Worm (Caenorhabditis elegans) whole organism, L1 larva: ENCODE measurements around the gene H32C10.1.
A peak's percentile ranks its signal among the peaks of the same experiment; 100 is the strongest.

ENCODE experiments used
- F16B12.6 ChIP-seq: fragments of 150-350 bp; optimal IDR thresholded peaks from 2 replicates; lab custom pipeline; 2014; ENCODE audit warnings: missing biosample characterization, missing genetic modification characterization
- alr-1 ChIP-seq: fragments of 200-800 bp; sonication (Bioruptor generic); optimal IDR thresholded peaks from 2 replicates; lab custom pipeline; 2018; ENCODE audit warnings: borderline replicate concordance, mild to moderate bottlenecking, missing genetic modification characterization, missing compliant biosample characterization
- blmp-1 ChIP-seq: fragments of 150-350 bp; optimal IDR thresholded peaks from 2 replicates; lab custom pipeline; 2014; ENCODE audit warnings: missing biosample characterization, missing genetic modification characterization
- ceh-8 ChIP-seq: fragments of 200-800 bp; sonication (Bioruptor generic); optimal IDR thresholded peaks from 2 replicates; lab custom pipeline; 2018; ENCODE audit warnings: mild to moderate bottlenecking, missing genetic modification characterization, moderate library complexity, missing compliant biosample characterization
- ceh-82 ChIP-seq, 3 experiments: fragments of 150-350 bp in 1 of 3; sonication (generic microtip) in 2 of 3; optimal IDR thresholded peaks; 2 replicates each; lab custom pipeline; 2014 to 2017; ENCODE audit warnings: missing biosample characterization in 3 of 3, missing genetic modification characterization in 3 of 3
- ceh-88 ChIP-seq: fragments of 200-800 bp; sonication (Bioruptor generic); IDR thresholded peaks from 2 replicates; pipeline ENCODE4 v1.3.6; 2022; ENCODE audit warnings: missing genetic modification characterization, missing compliant biosample characterization
- ceh-90 ChIP-seq: sonication (generic microtip); optimal IDR thresholded peaks from 2 replicates; lab custom pipeline; 2016; ENCODE audit warnings: missing genetic modification characterization, missing compliant biosample characterization
- ces-1 ChIP-seq: fragments of 150-350 bp; optimal IDR thresholded peaks from 2 replicates; lab custom pipeline; 2014; ENCODE audit warnings: missing biosample characterization, missing genetic modification reagents, missing genetic modification characterization
- dsc-1 ChIP-seq: sonication (generic microtip); optimal IDR thresholded peaks from 2 replicates; lab custom pipeline; 2016; ENCODE audit warnings: mild to moderate bottlenecking, missing genetic modification characterization, missing compliant biosample characterization
- efl-1 ChIP-seq, 4 experiments: fragments of 150-350 bp; optimal IDR thresholded peaks in 3 of 4; peaks in 1 of 4; 1 replicate in 1 of 4; 2 replicates in 3 of 4; lab custom pipeline; 2014; ENCODE audit warnings: missing biosample characterization in 2 of 4, missing genetic modification characterization in 2 of 4, missing genetic modification reagents in 2 of 4
- efl-3 ChIP-seq: fragments of 200-800 bp; sonication (Bioruptor generic); optimal IDR thresholded peaks from 2 replicates; lab custom pipeline; 2018; ENCODE audit warnings: mild to moderate bottlenecking, missing genetic modification characterization, missing compliant biosample characterization
- egl-13 ChIP-seq: sonication (generic microtip); optimal IDR thresholded peaks from 2 replicates; lab custom pipeline; 2016; ENCODE audit warnings: missing genotype, missing genetic modification reagents, missing genetic modification characterization, missing compliant biosample characterization
- egl-27 ChIP-seq, 2 experiments: fragments of 150-350 bp in 1 of 2; sonication (generic microtip); optimal IDR thresholded peaks; 3 replicates each; lab custom pipeline; 2017 to 2018; ENCODE audit warnings: missing biosample characterization in 2 of 2, missing genetic modification characterization in 2 of 2, missing genetic modification reagents in 2 of 2
- ets-5 ChIP-seq: fragments of 200-800 bp; sonication (Bioruptor generic); IDR thresholded peaks from 2 replicates; pipeline ENCODE4 v1.3.6; 2022; ENCODE audit warnings: missing genetic modification characterization, missing compliant biosample characterization
- fkh-10 ChIP-seq: sonication (generic microtip); optimal IDR thresholded peaks from 2 replicates; lab custom pipeline; 2017; ENCODE audit warnings: missing biosample characterization, missing genetic modification reagents, missing genetic modification characterization
- fos-1 ChIP-seq: fragments of 150-350 bp; optimal IDR thresholded peaks from 2 replicates; lab custom pipeline; 2014; ENCODE audit warnings: missing biosample characterization, missing genetic modification characterization
- hlh-4 ChIP-seq: sonication (generic microtip); optimal IDR thresholded peaks from 2 replicates; lab custom pipeline; 2016; ENCODE audit warnings: mild to moderate bottlenecking, missing genetic modification characterization, missing compliant biosample characterization
- hpl-2 ChIP-seq: fragments of 150-350 bp; optimal IDR thresholded peaks from 2 replicates; lab custom pipeline; 2014; ENCODE audit warnings: missing biosample characterization, missing genetic modification reagents, missing genetic modification characterization
- lin-14 ChIP-seq: fragments of 200-800 bp; sonication (Bioruptor generic); optimal IDR thresholded peaks from 2 replicates; lab custom pipeline; 2018; ENCODE audit warnings: mild to moderate bottlenecking, missing genetic modification characterization, moderate library complexity, missing compliant biosample characterization
- lin-35 ChIP-seq, 2 experiments: fragments of 150-350 bp; optimal IDR thresholded peaks; 2 replicates each; lab custom pipeline; 2014; ENCODE audit warnings: missing biosample characterization in 2 of 2, missing genetic modification characterization in 2 of 2, missing genetic modification reagents in 2 of 2
- lin-39 ChIP-seq: fragments of 150-350 bp; optimal IDR thresholded peaks from 2 replicates; lab custom pipeline; 2014; ENCODE audit warnings: missing biosample characterization, missing genetic modification reagents, missing genetic modification characterization
- lsy-2 ChIP-seq, 2 experiments: fragments of 150-350 bp; optimal IDR thresholded peaks; 2 replicates each; lab custom pipeline; 2014; ENCODE audit warnings: missing biosample characterization in 2 of 2, missing genetic modification characterization in 2 of 2
- mab-9 ChIP-seq: fragments of 200-800 bp; sonication (Bioruptor generic); IDR thresholded peaks from 2 replicates; pipeline ENCODE4 v1.3.6; 2022; ENCODE audit warnings: missing genetic modification reagents, missing genetic modification characterization, missing compliant biosample characterization
- mdl-1 ChIP-seq, 2 experiments: fragments of 150-350 bp; optimal IDR thresholded peaks; 2 replicates each; lab custom pipeline; 2014 to 2017; ENCODE audit warnings: missing biosample characterization in 2 of 2, missing genetic modification characterization in 2 of 2, inconsistent platforms in 1 of 2
- mep-1 ChIP-seq: fragments of 150-350 bp; optimal IDR thresholded peaks from 2 replicates; lab custom pipeline; 2014; ENCODE audit warnings: missing biosample characterization, missing genetic modification characterization
- nhr-11 ChIP-seq: fragments of 150-350 bp; optimal IDR thresholded peaks from 2 replicates; lab custom pipeline; 2014; ENCODE audit warnings: missing biosample characterization, missing genetic modification characterization
- nhr-12 ChIP-seq: sonication (generic microtip); optimal IDR thresholded peaks from 2 replicates; lab custom pipeline; 2017; ENCODE audit warnings: missing biosample characterization, missing genetic modification characterization
- nhr-19 ChIP-seq: fragments of 200-800 bp; sonication (Bioruptor generic); conservative IDR thresholded peaks from 2 replicates; pipeline ENCODE4 v1.3.6; 2022; ENCODE audit warnings: missing genetic modification characterization, missing compliant biosample characterization
- nhr-28 ChIP-seq: fragments of 150-350 bp; optimal IDR thresholded peaks from 2 replicates; lab custom pipeline; 2014; ENCODE audit warnings: missing biosample characterization, missing genetic modification characterization
- nhr-71 ChIP-seq: sonication (generic microtip); optimal IDR thresholded peaks from 2 replicates; lab custom pipeline; 2016; ENCODE audit warnings: mild to moderate bottlenecking, missing genetic modification characterization, moderate library complexity, missing compliant biosample characterization
- nhr-76 ChIP-seq: sonication (generic microtip); optimal IDR thresholded peaks from 2 replicates; lab custom pipeline; 2017; ENCODE audit warnings: missing biosample characterization, missing genetic modification characterization
- nhr-77 ChIP-seq: fragments of 150-350 bp; optimal IDR thresholded peaks from 2 replicates; lab custom pipeline; 2014; ENCODE audit warnings: missing biosample characterization, missing genetic modification characterization
- nhr-85 ChIP-seq: sonication (generic microtip); peaks from one replicate; lab custom pipeline; 2016; ENCODE audit warnings: missing genetic modification characterization, inconsistent platforms, missing compliant biosample characterization
- pqm-1 ChIP-seq: sonication (generic microtip); optimal IDR thresholded peaks from 3 replicates; lab custom pipeline; 2017; ENCODE audit warnings: missing biosample characterization, missing genetic modification characterization
- rnt-1 ChIP-seq: sonication (generic microtip); optimal IDR thresholded peaks from 2 replicates; lab custom pipeline; 2016; ENCODE audit warnings: mild to moderate bottlenecking, missing genetic modification characterization, moderate library complexity, missing compliant biosample characterization
- skn-1 ChIP-seq: fragments of 150-350 bp; optimal IDR thresholded peaks from 2 replicates; lab custom pipeline; 2014; ENCODE audit warnings: missing biosample characterization, missing genetic modification characterization
- snpc-4 ChIP-seq: fragments of 150-350 bp; optimal IDR thresholded peaks from 2 replicates; lab custom pipeline; 2014; ENCODE audit warnings: missing biosample characterization, missing genetic modification characterization
- sox-4 ChIP-seq: sonication (generic microtip); optimal IDR thresholded peaks from 2 replicates; lab custom pipeline; 2016; ENCODE audit warnings: missing genetic modification characterization, missing compliant biosample characterization
- sptf-1 ChIP-seq: fragments of 150-350 bp; optimal IDR thresholded peaks from 2 replicates; lab custom pipeline; 2014; ENCODE audit warnings: missing biosample characterization, missing genetic modification characterization
- sup-37 ChIP-seq: fragments of 200-800 bp; sonication (Bioruptor generic); optimal IDR thresholded peaks from 2 replicates; lab custom pipeline; 2018; ENCODE audit warnings: mild to moderate bottlenecking, missing genetic modification characterization, missing compliant biosample characterization
- swsn-7 ChIP-seq: sonication (generic microtip); optimal IDR thresholded peaks from 2 replicates; lab custom pipeline; 2016; ENCODE audit warnings: missing genetic modification characterization, missing compliant biosample characterization
- tbx-2 ChIP-seq: sonication (generic microtip); optimal IDR thresholded peaks from 2 replicates; lab custom pipeline; 2016; ENCODE audit warnings: missing genetic modification characterization, missing compliant biosample characterization
- tlp-1 ChIP-seq: fragments of 150-350 bp; optimal IDR thresholded peaks from 2 replicates; lab custom pipeline; 2014; ENCODE audit warnings: missing biosample characterization, missing genetic modification characterization
- unc-130 ChIP-seq: fragments of 150-350 bp; optimal IDR thresholded peaks from 2 replicates; lab custom pipeline; 2017; ENCODE audit warnings: missing biosample characterization, missing genetic modification characterization, inconsistent platforms
- unc-62 ChIP-seq: fragments of 150-350 bp; optimal IDR thresholded peaks from 2 replicates; lab custom pipeline; 2014; ENCODE audit warnings: missing biosample characterization, missing genetic modification reagents, missing genetic modification characterization
- unc-98 ChIP-seq: fragments of 200-800 bp; sonication (Bioruptor generic); IDR thresholded peaks from 2 replicates; pipeline ENCODE4 v1.3.6; 2022; ENCODE audit warnings: missing genetic modification characterization, missing compliant biosample characterization
- zip-4 ChIP-seq: fragments of 200-800 bp; sonication (Bioruptor generic); optimal IDR thresholded peaks from 2 replicates; lab custom pipeline; 2018; ENCODE audit warnings: mild to moderate bottlenecking, missing genetic modification characterization, moderate library complexity, missing compliant biosample characterization
- ztf-4 ChIP-seq: fragments of 150-350 bp; optimal IDR thresholded peaks from 2 replicates; lab custom pipeline; 2014; ENCODE audit warnings: missing biosample characterization, missing genetic modification characterization

H32C10.1 gene

ce11 chrIV:5959951-5960350 lies 25.8 kb downstream of the H32C10.1 start (continued):
- TF ChIP-seq ceh-88 (GFP tag; lab: Robert Waterston, UW), result no peak
- TF ChIP-seq rnt-1, result no peak
- TF ChIP-seq egl-13, result no peak
- TF ChIP-seq snpc-4, result no peak
- TF ChIP-seq unc-98 (GFP tag; lab: Robert Waterston, UW), result no peak
- TF ChIP-seq swsn-7 (tag; lab: Kevin White, UChicago), result peak; percentile 8
- TF ChIP-seq hlh-4 (tag; lab: Kevin White, UChicago), result no peak
- TF ChIP-seq nhr-76, result no peak
- TF ChIP-seq mab-9, result no peak
- TF ChIP-seq ceh-8 (GFP tag; lab: Kevin White, UChicago), result no peak
- TF ChIP-seq ceh-82 (tag; optimal IDR thresholded peaks at IDR 0.05; lab: Kevin White, UChicago), result peak in 1 of 3 experiments; percentile 48
- TF ChIP-seq F16B12.6 (tag; lab: Kevin White, UChicago), result no peak
- TF ChIP-seq ceh-90 (tag; lab: Kevin White, UChicago), result no peak
- TF ChIP-seq nhr-19 (GFP tag; lab: Robert Waterston, UW), result no peak
- TF ChIP-seq nhr-77, result no peak
- TF ChIP-seq alr-1 (tag; lab: Kevin White, UChicago), result no peak
- no peak for TF ChIP-seq sptf-1 (tag; lab: Kevin White, UChicago)
- no peak for TF ChIP-seq tlp-1
- no peak for TF ChIP-seq nhr-11
- no peak for TF ChIP-seq nhr-12
- no peak for TF ChIP-seq sup-37 (GFP tag; lab: Kevin White, UChicago)
- TF ChIP-seq sox-4 (tag; lab: Kevin White, UChicago), result no peak
- no peak for TF ChIP-seq efl-3 (GFP tag; lab: Kevin White, UChicago)
- TF ChIP-seq lin-39 (tag; lab: Kevin White, UChicago), result no peak
- TF ChIP-seq pqm-1 (tag; lab: Kevin White, UChicago), result no peak
- TF ChIP-seq ces-1 (GFP tag; lab: Kevin White, UChicago), result no peak
- no peak for TF ChIP-seq blmp-1
- TF ChIP-seq unc-62 (GFP tag; lab: Kevin White, UChicago), result no peak
- TF ChIP-seq skn-1, result no peak
- no peak for TF ChIP-seq zip-4 (GFP tag; lab: Kevin White, UChicago)
- TF ChIP-seq unc-130 (tag; lab: Kevin White, UChicago), result no peak

- no peak for TF ChIP-seq lin-35 (GFP tag; optimal IDR thresholded peaks at IDR 0.05; lab: Kevin White, UChicago)
- TF ChIP-seq tbx-2, result no peak
- TF ChIP-seq sup-37 (GFP tag; lab: Kevin White, UChicago), result no peak
- TF ChIP-seq dsc-1, result no peak
- TF ChIP-seq nhr-28, result no peak
Observed at ce11 chrIV:5962219-5962945, 28.2 kb downstream of the H32C10.1 start, which contains the start of gene K02B2.6. K02B2.6 (minus strand) TSS chrIV:5962269.

- no peak for TF ChIP-seq fos-1 (tag; lab: Kevin White, UChicago)
- TF ChIP-seq mab-9, result no peak
- TF ChIP-seq ceh-88 (GFP tag; lab: Robert Waterston, UW), result no peak
- TF ChIP-seq nhr-85 (tag; lab: Kevin White, UChicago), result peak; percentile 22
Observed at ce11 chrIV:5964286-5964685, 30.1 kb downstream of the H32C10.1 start.

ce11 chrIV:5967035-5967499 lies 32.9 kb downstream of the H32C10.1 start:
- peak; percentile 86 for TF ChIP-seq dsc-1
- TF ChIP-seq lsy-2 (tag; optimal IDR thresholded peaks at IDR 0.05; lab: Kevin White, UChicago), result peak; percentile 58 to 77
- TF ChIP-seq ceh-8 (GFP tag; lab: Kevin White, UChicago), result peak; percentile 47
- TF ChIP-seq ztf-4 (tag; lab: Kevin White, UChicago), result peak; percentile 9
- peak; percentile 23 to 53 for TF ChIP-seq efl-1 (optimal IDR thresholded peaks at IDR 0.05; lab: Kevin White, UChicago)
- TF ChIP-seq efl-1 (GFP tag; optimal IDR thresholded peaks at IDR 0.05 in 1 of 2; lab: Kevin White, UChicago), result peak in 1 of 2 experiments; percentile 95
- TF ChIP-seq sup-37 (GFP tag; lab: Kevin White, UChicago), result peak; percentile 42
- TF ChIP-seq mep-1 (tag; lab: Kevin White, UChicago), result peak; percentile 80
- TF ChIP-seq ceh-82 (tag; optimal IDR thresholded peaks at IDR 0.05; lab: Kevin White, UChicago), result peak in 2 of 3 experiments; percentile 27 to 59
- no peak for TF ChIP-seq egl-27 (tag; optimal IDR thresholded peaks at IDR 0.05; lab: Kevin White, UChicago)
- TF ChIP-seq lin-14 (GFP tag; lab: Kevin White, UChicago), result peak; percentile 85
- TF ChIP-seq nhr-12, result no peak
- TF ChIP-seq lin-39 (tag; lab: Kevin White, UChicago), result no peak
- TF ChIP-seq fkh-10 (GFP tag; lab: Kevin White, UChicago), result no peak
- no peak for TF ChIP-seq efl-3 (GFP tag; lab: Kevin White, UChicago)
- peak; percentile 92 for TF ChIP-seq nhr-71
- peak; percentile 71 for TF ChIP-seq hpl-2 (GFP tag; lab: Kevin White, UChicago)
- TF ChIP-seq ets-5 (GFP tag; lab: Robert Waterston, UW), result no peak
- TF ChIP-seq mdl-1 (tag; optimal IDR thresholded peaks at IDR 0.05; lab: Kevin White, UChicago), result peak in 1 of 2 experiments; percentile 56
